Worm (Caenorhabditis elegans) whole organism, L4 larva: Measurements from ENCODE around the gene dhhc-8.
A peak's percentile ranks its signal among the peaks of the same experiment; 100 is the strongest.

Experiments used
- D1046.2 ChIP-seq: fragments of 200-800 bp; sonication (Bioruptor generic); IDR thresholded peaks from 2 replicates; pipeline ENCODE4 v1.3.6; 2022; ENCODE audit warnings: missing genetic modification characterization, missing compliant biosample characterization
- F26F4.8 ChIP-seq: fragments of 200-800 bp; sonication (Bioruptor generic); conservative IDR thresholded peaks from 2 replicates; pipeline ENCODE4 v1.3.6; 2022; ENCODE audit warnings: missing genetic modification characterization, missing compliant biosample characterization
- F37D6.2 ChIP-seq: sonication (generic microtip); optimal IDR thresholded peaks from 2 replicates; lab custom pipeline; 2016; ENCODE audit warnings: mild to moderate bottlenecking, missing genetic modification characterization, missing compliant biosample characterization
- R02D3.7 ChIP-seq: fragments of 150-350 bp; sonication (generic microtip); optimal IDR thresholded peaks from 3 replicates; lab custom pipeline; 2014; ENCODE audit warnings: missing biosample characterization, missing genetic modification characterization
- T20F7.1 ChIP-seq: fragments of 200-800 bp; sonication (Bioruptor generic); optimal IDR thresholded peaks from 2 replicates; lab custom pipeline; 2018; ENCODE audit warnings: mild to moderate bottlenecking, missing genetic modification characterization, missing compliant biosample characterization
- T26A8.4 ChIP-seq: fragments of 200-800 bp; sonication (Bioruptor generic); IDR thresholded peaks from 2 replicates; pipeline ENCODE4 v1.3.6; 2022; ENCODE audit warnings: missing genetic modification characterization, missing compliant biosample characterization
- Y105C5A.15 ChIP-seq: fragments of 200-800 bp; sonication (Bioruptor generic); IDR thresholded peaks from 2 replicates; pipeline ENCODE4 v1.3.6; 2022; ENCODE audit warnings: missing genetic modification characterization, missing compliant biosample characterization
- Y5F2A.4 ChIP-seq: fragments of 200-800 bp; sonication (Bioruptor generic); optimal IDR thresholded peaks from 2 replicates; lab custom pipeline; 2018; ENCODE audit warnings: mild to moderate bottlenecking, missing genetic modification characterization, missing compliant biosample characterization
- ZK546.5 ChIP-seq, 2 experiments: sonication (generic microtip); optimal IDR thresholded peaks; 2 replicates each; lab custom pipeline; 2017; ENCODE audit warnings: missing biosample characterization in 2 of 2, missing genetic modification characterization in 2 of 2
- aha-1 ChIP-seq: fragments of 150-350 bp; peaks from one replicate; lab custom pipeline; 2014; ENCODE audit warnings: missing biosample characterization, missing genetic modification characterization
- aly-2 ChIP-seq: sonication (generic microtip); optimal IDR thresholded peaks from 2 replicates; lab custom pipeline; 2018; ENCODE audit warnings: missing biosample characterization, missing genetic modification characterization
- ama-1 ChIP-seq: fragments of 150-350 bp; optimal IDR thresholded peaks from 2 replicates; lab custom pipeline; 2014; ENCODE audit warnings: inconsistent platforms, mixed read lengths
- ceh-20 ChIP-seq: fragments of 200-800 bp; sonication (Bioruptor generic); IDR thresholded peaks from 2 replicates; pipeline ENCODE4 v1.3.6; 2022; ENCODE audit warnings: missing genetic modification reagents, missing genetic modification characterization, missing compliant biosample characterization
- ceh-28 ChIP-seq: fragments of 150-350 bp; optimal IDR thresholded peaks from 2 replicates; lab custom pipeline; 2014; ENCODE audit warnings: missing biosample characterization, missing genetic modification reagents, missing genetic modification characterization
- ceh-44 ChIP-seq: fragments of 200-800 bp; sonication (Bioruptor generic); IDR thresholded peaks from 2 replicates; pipeline ENCODE4 v1.3.6; 2022; ENCODE audit warnings: missing genetic modification reagents, missing genetic modification characterization, missing compliant biosample characterization
- ceh-82 ChIP-seq: sonication (generic microtip); optimal IDR thresholded peaks from 2 replicates; lab custom pipeline; 2017; ENCODE audit warnings: missing biosample characterization, missing genetic modification characterization
- ces-1 ChIP-seq: fragments of 150-350 bp; sonication (generic microtip); optimal IDR thresholded peaks from 4 replicates; lab custom pipeline; 2014; ENCODE audit warnings: missing biosample characterization, missing genetic modification reagents, missing genetic modification characterization
- ctbp-1 ChIP-seq: fragments of 200-800 bp; sonication (Bioruptor generic); IDR thresholded peaks from 2 replicates; pipeline ENCODE4 v1.3.6; 2022; ENCODE audit warnings: missing genetic modification reagents, missing genetic modification characterization, missing compliant biosample characterization
- daf-16 ChIP-seq, 3 experiments: sonication (generic microtip); optimal IDR thresholded peaks; 2 replicates each; lab custom pipeline; 2016 to 2017; ENCODE audit warnings: missing genetic modification characterization in 3 of 3, missing genetic modification reagents in 3 of 3, mild to moderate bottlenecking in 2 of 3, missing compliant biosample characterization in 2 of 3, missing biosample characterization in 1 of 3, moderate library complexity in 1 of 3
- daf-19 ChIP-seq: fragments of 200-800 bp; sonication (Bioruptor generic); conservative IDR thresholded peaks from 2 replicates; pipeline ENCODE4 v1.3.6; 2022; ENCODE audit warnings: missing genetic modification characterization, missing compliant biosample characterization
- dmd-9 ChIP-seq: fragments of 200-800 bp; sonication (Bioruptor generic); IDR thresholded peaks from 2 replicates; pipeline ENCODE4 v1.3.6; 2022; ENCODE audit warnings: missing genetic modification reagents, missing genetic modification characterization, missing compliant biosample characterization
- dpl-1 ChIP-seq: fragments of 150-350 bp; optimal IDR thresholded peaks from 2 replicates; lab custom pipeline; 2014; ENCODE audit warnings: missing biosample characterization, missing genetic modification reagents, missing genetic modification characterization
- fos-1 ChIP-seq: fragments of 150-350 bp; optimal IDR thresholded peaks from 2 replicates; lab custom pipeline; 2014; ENCODE audit warnings: missing biosample characterization, missing genetic modification characterization
- gei-8 ChIP-seq: fragments of 200-800 bp; sonication (Bioruptor generic); optimal IDR thresholded peaks from 2 replicates; lab custom pipeline; 2018; ENCODE audit warnings: mild to moderate bottlenecking, missing genetic modification characterization, missing compliant biosample characterization
- hif-1 ChIP-seq, 2 experiments: sonication (generic microtip); optimal IDR thresholded peaks; 2 replicates each; lab custom pipeline; 2016 to 2017; ENCODE audit warnings: missing compliant biosample characterization in 2 of 2, missing genetic modification characterization in 2 of 2, missing genetic modification reagents in 2 of 2, missing genotype in 2 of 2, mild to moderate bottlenecking in 1 of 2
- hlh-30 ChIP-seq: sonication (generic microtip); optimal IDR thresholded peaks from 2 replicates; lab custom pipeline; 2017; ENCODE audit warnings: antibody characterized with exemption, mild to moderate bottlenecking, missing genetic modification characterization, missing compliant biosample characterization; ENCODE audit not compliant: insufficient read depth
- jun-1 ChIP-seq: fragments of 150-350 bp; optimal IDR thresholded peaks from 2 replicates; lab custom pipeline; 2014; ENCODE audit warnings: missing biosample characterization, missing genetic modification reagents, missing genetic modification characterization
- lin-15B ChIP-seq: fragments of 150-350 bp; sonication (generic microtip); optimal IDR thresholded peaks from 3 replicates; lab custom pipeline; 2014; ENCODE audit warnings: missing biosample characterization, missing genetic modification characterization
- lin-29 ChIP-seq: fragments of 200-800 bp; sonication (Bioruptor generic); IDR thresholded peaks from 2 replicates; pipeline ENCODE4 v1.3.6; 2022; ENCODE audit warnings: missing genetic modification reagents, missing genetic modification characterization, missing compliant biosample characterization
- lin-38 ChIP-seq: fragments of 200-800 bp; sonication (Bioruptor generic); IDR thresholded peaks from 2 replicates; pipeline ENCODE4 v1.3.6; 2022; ENCODE audit warnings: missing genetic modification reagents, missing genetic modification characterization, missing compliant biosample characterization
- lin-39 ChIP-seq: fragments of 150-350 bp; optimal IDR thresholded peaks from 2 replicates; lab custom pipeline; 2014; ENCODE audit warnings: missing biosample characterization, missing genetic modification reagents, missing genetic modification characterization
- mdl-1 ChIP-seq, 2 experiments: fragments of 150-350 bp in 1 of 2; sonication (generic microtip) in 1 of 2; optimal IDR thresholded peaks; 2 replicates each; lab custom pipeline; 2014 to 2017; ENCODE audit warnings: missing biosample characterization in 2 of 2, missing genetic modification characterization in 2 of 2
- mep-1 ChIP-seq: fragments of 150-350 bp; sonication (generic microtip); optimal IDR thresholded peaks from 3 replicates; lab custom pipeline; 2014; ENCODE audit warnings: missing biosample characterization, missing genetic modification characterization
- nhr-25 ChIP-seq: sonication (generic microtip); optimal IDR thresholded peaks from 2 replicates; lab custom pipeline; 2017; ENCODE audit warnings: missing genetic modification characterization, mild to moderate bottlenecking, missing compliant biosample characterization, antibody characterized with exemption, moderate library complexity, borderline replicate concordance; ENCODE audit not compliant: insufficient read depth
- nhr-28 ChIP-seq: fragments of 150-350 bp; optimal IDR thresholded peaks from 2 replicates; lab custom pipeline; 2014; ENCODE audit warnings: missing biosample characterization, missing genetic modification characterization
- nhr-42 ChIP-seq: fragments of 200-800 bp; sonication (Bioruptor generic); IDR thresholded peaks from 2 replicates; pipeline ENCODE4 v1.3.6; 2022; ENCODE audit warnings: missing genetic modification characterization, missing compliant biosample characterization
- nhr-6 ChIP-seq: fragments of 150-350 bp; optimal IDR thresholded peaks from 2 replicates; lab custom pipeline; 2014; ENCODE audit warnings: missing biosample characterization, missing genetic modification characterization
- nhr-76 ChIP-seq: fragments of 150-350 bp; optimal IDR thresholded peaks from 2 replicates; lab custom pipeline; 2014; ENCODE audit warnings: missing biosample characterization, missing genetic modification characterization
- nhr-77 ChIP-seq: fragments of 150-350 bp; optimal IDR thresholded peaks from 2 replicates; lab custom pipeline; 2014; ENCODE audit warnings: missing biosample characterization, missing genetic modification characterization
- rbr-2 ChIP-seq: sonication (generic microtip); optimal IDR thresholded peaks from 2 replicates; lab custom pipeline; 2016; ENCODE audit warnings: missing genotype, missing genetic modification characterization, missing compliant biosample characterization
- skn-1 ChIP-seq: fragments of 150-350 bp; optimal IDR thresholded peaks from 2 replicates; lab custom pipeline; 2014; ENCODE audit warnings: missing biosample characterization, missing genetic modification characterization
- snpc-1.2 ChIP-seq: fragments of 200-800 bp; sonication (Bioruptor generic); IDR thresholded peaks from 2 replicates; pipeline ENCODE4 v1.3.6; 2022; ENCODE audit warnings: missing genetic modification reagents, missing genetic modification characterization, missing compliant biosample characterization
- spr-3 ChIP-seq: fragments of 200-800 bp; sonication (Bioruptor generic); optimal IDR thresholded peaks from 2 replicates; lab custom pipeline; 2018; ENCODE audit warnings: mild to moderate bottlenecking, missing genetic modification characterization, missing compliant biosample characterization
- tra-1 ChIP-seq: fragments of 200-800 bp; sonication (Bioruptor generic); IDR thresholded peaks from 2 replicates; pipeline ENCODE4 v1.3.6; 2022; ENCODE audit warnings: missing genetic modification reagents, missing genetic modification characterization, missing compliant biosample characterization
- unc-39 ChIP-seq: sonication (generic microtip); optimal IDR thresholded peaks from 2 replicates; lab custom pipeline; 2017; ENCODE audit warnings: missing biosample characterization, missing genetic modification characterization
- vab-7 ChIP-seq: fragments of 200-800 bp; sonication (Bioruptor generic); IDR thresholded peaks from 2 replicates; pipeline ENCODE4 v1.3.6; 2022; ENCODE audit warnings: missing genetic modification reagents, missing genetic modification characterization, missing compliant biosample characterization
- zfp-2 ChIP-seq: sonication (generic microtip); optimal IDR thresholded peaks from 2 replicates; lab custom pipeline; 2016; ENCODE audit warnings: mild to moderate bottlenecking, missing genetic modification characterization, missing compliant biosample characterization
- zfp-3 ChIP-seq: fragments of 200-800 bp; sonication (Bioruptor generic); conservative IDR thresholded peaks from 2 replicates; pipeline ENCODE4 v1.3.6; 2022; ENCODE audit warnings: missing genetic modification reagents, missing genetic modification characterization, missing compliant biosample characterization
- zip-11 ChIP-seq: fragments of 200-800 bp; sonication (Bioruptor generic); IDR thresholded peaks from 2 replicates; pipeline ENCODE4 v1.3.6; 2022; ENCODE audit warnings: missing genetic modification characterization, missing compliant biosample characterization
- ztf-11 ChIP-seq: fragments of 150-350 bp; optimal IDR thresholded peaks from 2 replicates; lab custom pipeline; 2014; ENCODE audit warnings: missing biosample characterization, missing genetic modification characterization
- ztf-7 ChIP-seq: fragments of 150-350 bp; optimal IDR thresholded peaks from 2 replicates; lab custom pipeline; 2014; ENCODE audit warnings: missing biosample characterization, missing genetic modification characterization

Gene dhhc-8

ce11 chrIII:13070548-13071050 lies 36.8 kb upstream of the dhhc-8 start, which contains the start of gene Y39E4B.6 (continued):
- TF ChIP-seq ZK546.5 (tag; optimal IDR thresholded peaks at IDR 0.05; lab: Kevin White, UChicago), result peak in 1 of 2 experiments; percentile 61
- no peak for TF ChIP-seq fos-1 (tag; lab: Kevin White, UChicago)
- TF ChIP-seq T26A8.4, result peak; percentile 89
- peak; percentile 95 for TF ChIP-seq tra-1 (GFP tag; lab: Robert Waterston, UW)
- TF ChIP-seq hlh-30 (tag; lab: Kevin White, UChicago), result peak; percentile 94
- peak; percentile 79 for TF ChIP-seq lin-39 (tag; lab: Kevin White, UChicago)
- TF ChIP-seq daf-19 (GFP tag; lab: Robert Waterston, UW), result no peak
- TF ChIP-seq mep-1 (tag; lab: Kevin White, UChicago), result peak; percentile 98
- peak; percentile 89 to 94 for TF ChIP-seq mdl-1 (tag; optimal IDR thresholded peaks at IDR 0.05; lab: Kevin White, UChicago)
- peak; percentile 88 for TF ChIP-seq spr-3 (GFP tag; lab: Kevin White, UChicago)
- no peak for TF ChIP-seq ceh-82 (tag; lab: Kevin White, UChicago)
- no peak for TF ChIP-seq ceh-28
- no peak for TF ChIP-seq Y105C5A.15 (GFP tag; lab: Robert Waterston, UW)
- TF ChIP-seq jun-1 (tag; lab: Kevin White, UChicago), result peak; percentile 88
- peak; percentile 76 for TF ChIP-seq gei-8 (GFP tag; lab: Kevin White, UChicago)
- peak; percentile 98 for TF ChIP-seq ctbp-1
- TF ChIP-seq F37D6.2 (tag; lab: Kevin White, UChicago), result peak; percentile 95
- TF ChIP-seq ceh-20 (GFP tag; lab: Robert Waterston, UW), result peak; percentile 97
- no peak for TF ChIP-seq unc-39
- TF ChIP-seq nhr-77 (tag; lab: Kevin White, UChicago), result peak; percentile 98
- TF ChIP-seq dmd-9 (GFP tag; lab: Robert Waterston, UW), result peak; percentile 86
- TF ChIP-seq dpl-1 (GFP tag; lab: Kevin White, UChicago), result peak; percentile 75
- TF ChIP-seq ztf-7, result no peak
- TF ChIP-seq T20F7.1 (GFP tag; lab: Kevin White, UChicago), result peak; percentile 90
- peak; percentile 30; the same call in 1 of the 2 replicates for TF ChIP-seq snpc-1.2 (GFP tag; lab: Robert Waterston, UW)
- TF ChIP-seq zfp-2 (tag; lab: Kevin White, UChicago), result peak; percentile 84
- TF ChIP-seq ceh-44, result no peak
- 0 out of 2 replicates have a peak, but pooled peaks have one; percentile 7 for TF ChIP-seq zip-11 (GFP tag; lab: Robert Waterston, UW)
- TF ChIP-seq vab-7 (GFP tag; lab: Robert Waterston, UW), result peak; percentile 94
- TF ChIP-seq nhr-42, result peak; percentile 94
- peak; percentile 76; the same call in 1 of the 2 replicates for TF ChIP-seq D1046.2 (GFP tag; lab: Robert Waterston, UW)
- TF ChIP-seq ces-1 (GFP tag; lab: Kevin White, UChicago), result no peak
- peak; percentile 73 for TF ChIP-seq lin-29 (GFP tag; lab: Robert Waterston, UW)
- peak; percentile 93 for TF ChIP-seq nhr-25 (tag; lab: Kevin White, UChicago)
- TF ChIP-seq zfp-3 (GFP tag; lab: Robert Waterston, UW), result peak; percentile 87
- peak; percentile 42 for TF ChIP-seq lin-15B (tag; lab: Kevin White, UChicago)
- TF ChIP-seq aha-1, result peak; percentile 99
- TF ChIP-seq daf-16 (GFP tag; optimal IDR thresholded peaks at IDR 0.05; lab: Kevin White, UChicago), result peak in 1 of 2 experiments; percentile 17
- TF ChIP-seq daf-16 (tag; optimal IDR thresholded peaks at IDR 0.05; lab: Kevin White, UChicago), result peak; percentile 47
- peak; percentile 81 for TF ChIP-seq lin-38 (GFP tag; lab: Robert Waterston, UW)
- no peak for TF ChIP-seq F26F4.8 (GFP tag; lab: Robert Waterston, UW)
- peak; percentile 98 for TF ChIP-seq rbr-2 (tag; lab: Kevin White, UChicago)
- TF ChIP-seq nhr-28 (tag; lab: Kevin White, UChicago), result peak; percentile 98
- TF ChIP-seq ama-1, result peak; percentile 98
- peak; percentile 35 to 97 for TF ChIP-seq hif-1 (tag; optimal IDR thresholded peaks at IDR 0.05; lab: Kevin White, UChicago)
- TF ChIP-seq Y5F2A.4 (GFP tag; lab: Kevin White, UChicago), result peak; percentile 51
- no peak for TF ChIP-seq R02D3.7 (tag; lab: Kevin White, UChicago)
- no peak for TF ChIP-seq skn-1 (tag; lab: Kevin White, UChicago)
- TF ChIP-seq nhr-76 (tag; lab: Kevin White, UChicago), result peak; percentile 26
- peak; percentile 79 for TF ChIP-seq nhr-6
- TF ChIP-seq ztf-11 (tag; lab: Kevin White, UChicago), result no peak
- no peak for TF ChIP-seq aly-2 (tag; lab: Kevin White, UChicago)
